Worm (Caenorhabditis elegans) whole organism, young adult: ENCODE data around the gene timp-1.
A peak's percentile ranks its signal among the peaks of the same experiment; 100 is the strongest.

Source experiments
- D2030.7 ChIP-seq: fragments of 200-800 bp; sonication (Bioruptor generic); IDR thresholded peaks from 2 replicates; pipeline ENCODE4 v1.3.6; 2022; ENCODE audit warnings: missing genetic modification reagents, missing genetic modification characterization, missing compliant biosample characterization
- F33H1.4 ChIP-seq: fragments of 200-800 bp; sonication (Bioruptor generic); IDR thresholded peaks from 2 replicates; pipeline ENCODE4 v1.3.6; 2022; ENCODE audit warnings: missing genetic modification reagents, missing genetic modification characterization, missing compliant biosample characterization
- F39B2.1 ChIP-seq: fragments of 200-800 bp; sonication (Bioruptor generic); IDR thresholded peaks from 2 replicates; pipeline ENCODE4 v1.3.6; 2022; ENCODE audit warnings: missing genetic modification reagents, missing genetic modification characterization, missing compliant biosample characterization
- F57A8.1 ChIP-seq: fragments of 200-800 bp; sonication (Bioruptor generic); optimal IDR thresholded peaks from 2 replicates; lab custom pipeline; 2018; ENCODE audit warnings: mild to moderate bottlenecking, missing genetic modification characterization, moderate library complexity, missing compliant biosample characterization
- Y79H2A.3 ChIP-seq: fragments of 200-800 bp; sonication (Bioruptor generic); conservative IDR thresholded peaks from 2 replicates; pipeline ENCODE4 v1.3.6; 2022; ENCODE audit warnings: missing genetic modification reagents, missing genetic modification characterization, missing compliant biosample characterization
- Y95B8A.8 ChIP-seq: fragments of 200-800 bp; sonication (Bioruptor generic); IDR thresholded peaks from 2 replicates; pipeline ENCODE4 v1.3.6; 2022; ENCODE audit warnings: missing genetic modification reagents, missing genetic modification characterization, missing compliant biosample characterization
- attf-3 ChIP-seq: fragments of 200-800 bp; sonication (Bioruptor generic); conservative IDR thresholded peaks from 2 replicates; pipeline ENCODE4 v1.3.6; 2022; ENCODE audit warnings: missing genetic modification reagents, missing genetic modification characterization, missing compliant biosample characterization
- cebp-1 ChIP-seq, 2 experiments: fragments of 200-800 bp in 1 of 2; sonication (Bioruptor generic) in 1 of 2; sonication (generic microtip) in 1 of 2; IDR thresholded peaks in 1 of 2; optimal IDR thresholded peaks in 1 of 2; 2 replicates each; pipeline versions ENCODE4 v1.3.6 to Lab custom; 2017 to 2022; ENCODE audit warnings: missing compliant biosample characterization in 2 of 2, missing genetic modification characterization in 2 of 2, mild to moderate bottlenecking in 1 of 2, missing genetic modification reagents in 1 of 2, moderate library complexity in 1 of 2
- ceh-100 ChIP-seq: fragments of 200-800 bp; sonication (Bioruptor generic); IDR thresholded peaks from 2 replicates; pipeline ENCODE4 v1.3.6; 2022; ENCODE audit warnings: missing genetic modification reagents, missing genetic modification characterization, missing compliant biosample characterization
- ceh-40 ChIP-seq: fragments of 200-800 bp; sonication (Bioruptor generic); IDR thresholded peaks from 2 replicates; pipeline ENCODE4 v1.3.6; 2022; ENCODE audit warnings: missing genetic modification characterization, missing compliant biosample characterization
- dpff-1 ChIP-seq: sonication (generic microtip); optimal IDR thresholded peaks from 2 replicates; lab custom pipeline; 2017; ENCODE audit warnings: mild to moderate bottlenecking, missing genetic modification characterization, missing compliant biosample characterization
- egl-44 ChIP-seq: fragments of 200-800 bp; sonication (Bioruptor generic); IDR thresholded peaks from 2 replicates; pipeline ENCODE4 v1.3.6; 2022; ENCODE audit warnings: missing genetic modification reagents, missing genetic modification characterization, missing compliant biosample characterization
- hmg-1.2 ChIP-seq: fragments of 200-800 bp; sonication (Bioruptor generic); IDR thresholded peaks from 2 replicates; pipeline ENCODE4 v1.3.6; 2022; ENCODE audit warnings: missing genetic modification reagents, missing genetic modification characterization, missing compliant biosample characterization
- hrde-1 ChIP-seq: sonication (generic microtip); optimal IDR thresholded peaks from 2 replicates; lab custom pipeline; 2016; ENCODE audit warnings: missing genetic modification characterization, mild to moderate bottlenecking, missing compliant biosample characterization, moderate library complexity, missing genotype, missing genetic modification reagents, borderline replicate concordance
- hsf-1 ChIP-seq: fragments of 200-800 bp; sonication (Bioruptor generic); IDR thresholded peaks from 2 replicates; pipeline ENCODE4 v1.3.6; 2022; ENCODE audit warnings: missing genetic modification reagents, missing genetic modification characterization, missing compliant biosample characterization
- let-607 ChIP-seq, 2 experiments: fragments of 200-800 bp in 1 of 2; sonication (Bioruptor generic) in 1 of 2; sonication (generic microtip) in 1 of 2; optimal IDR thresholded peaks; 2 replicates each; lab custom pipeline; 2016 to 2018; ENCODE audit warnings: mild to moderate bottlenecking in 2 of 2, missing compliant biosample characterization in 2 of 2, missing genetic modification characterization in 2 of 2, moderate library complexity in 2 of 2, missing genotype in 1 of 2
- lin-54 ChIP-seq: fragments of 200-800 bp; sonication (Bioruptor generic); optimal IDR thresholded peaks from 2 replicates; lab custom pipeline; 2018; ENCODE audit warnings: mild to moderate bottlenecking, missing genetic modification characterization, missing compliant biosample characterization
- nhr-80 ChIP-seq: sonication (generic microtip); optimal IDR thresholded peaks from 2 replicates; lab custom pipeline; 2016; ENCODE audit warnings: missing genetic modification characterization, missing compliant biosample characterization
- repo-1 ChIP-seq: sonication (generic microtip); optimal IDR thresholded peaks from 2 replicates; lab custom pipeline; 2017; ENCODE audit warnings: mild to moderate bottlenecking, missing genetic modification characterization, missing compliant biosample characterization
- sptf-2 ChIP-seq: fragments of 200-800 bp; sonication (Bioruptor generic); optimal IDR thresholded peaks from 2 replicates; lab custom pipeline; 2018; ENCODE audit warnings: mild to moderate bottlenecking, missing genetic modification characterization, missing compliant biosample characterization
- unc-130 ChIP-seq: sonication (generic microtip); optimal IDR thresholded peaks from 2 replicates; lab custom pipeline; 2016; ENCODE audit warnings: missing genetic modification reagents, missing genetic modification characterization, missing compliant biosample characterization
- zfh-2 ChIP-seq: fragments of 200-800 bp; sonication (Bioruptor generic); conservative IDR thresholded peaks from 2 replicates; pipeline ENCODE4 v1.3.6; 2022; ENCODE audit warnings: missing genetic modification reagents, missing genetic modification characterization, missing compliant biosample characterization
- zim-3 ChIP-seq: sonication (generic microtip); optimal IDR thresholded peaks from 2 replicates; lab custom pipeline; 2017; ENCODE audit warnings: mild to moderate bottlenecking, missing genetic modification characterization, moderate library complexity, missing compliant biosample characterization
- ztf-28 ChIP-seq: fragments of 200-800 bp; sonication (Bioruptor generic); IDR thresholded peaks from 2 replicates; pipeline ENCODE4 v1.3.6; 2022; ENCODE audit warnings: missing genetic modification reagents, missing genetic modification characterization, missing compliant biosample characterization

Gene timp-1

DNA sequence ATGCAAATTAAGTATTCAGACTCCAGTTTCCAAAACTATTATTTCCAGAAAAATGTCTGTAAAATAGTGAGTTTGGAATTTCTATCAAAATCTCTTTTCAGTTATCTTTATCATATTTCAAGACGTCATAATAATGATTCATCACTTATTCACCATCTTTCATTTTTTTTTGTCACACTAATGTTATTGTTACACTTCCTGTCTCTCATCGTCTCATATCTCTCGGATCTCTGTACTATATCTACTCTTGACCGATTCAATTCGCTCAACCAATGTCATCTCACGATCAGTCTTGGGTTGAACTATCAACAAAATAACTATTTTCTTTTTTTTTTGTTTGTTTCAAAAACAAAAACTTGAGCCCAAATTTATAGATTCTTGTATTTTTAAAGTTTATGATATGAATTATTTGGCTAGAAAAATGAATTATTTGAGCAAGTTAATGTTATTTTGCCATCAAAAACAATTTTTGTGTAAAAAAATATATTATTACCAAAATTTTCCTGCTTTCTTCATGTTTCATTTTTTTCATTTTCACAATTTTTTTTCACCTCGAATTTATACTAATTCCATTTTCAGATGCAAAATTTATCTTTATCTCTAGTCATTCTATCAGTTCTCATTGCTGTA, 5.7 kb upstream of the timp-1 start, which contains the start of gene cri-2:
Gene cri-2, plus strand, starts transcription at position 580 of the 630 bp plus-strand sequence.
- TF ChIP-seq Y79H2A.3 (GFP tag; lab: Robert Waterston, UW) (no peak), hmg-1.2 (GFP tag; lab: Robert Waterston, UW) (peak; percentile 18; the same call in 1 of the 2 replicates)

DNA sequence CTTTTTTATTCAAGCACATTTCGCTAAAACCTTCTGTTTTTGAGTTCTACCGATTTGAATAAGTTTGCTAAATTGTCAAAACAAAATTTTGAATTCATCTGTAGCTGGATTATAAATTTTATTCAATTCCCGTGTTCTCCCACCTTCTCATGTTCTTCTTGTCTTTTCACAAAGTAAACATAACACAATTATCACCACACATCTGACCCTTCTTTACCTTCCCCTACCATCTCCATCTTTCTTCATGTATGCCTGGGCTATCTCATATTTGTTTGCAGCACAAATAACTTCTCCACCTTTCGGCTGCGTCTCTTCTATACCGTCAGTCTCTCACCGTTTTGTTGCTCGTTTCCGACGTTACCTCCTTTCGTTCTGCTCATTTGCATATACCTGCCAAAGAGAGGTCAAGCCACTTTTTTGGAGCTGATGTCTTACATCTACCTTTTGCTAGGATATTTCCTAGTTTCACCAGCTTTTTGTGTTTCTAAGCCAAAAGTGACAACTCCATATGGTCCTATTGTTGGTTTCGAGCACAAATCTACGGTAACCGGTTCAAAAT, 3.9 kb upstream of the timp-1 start, which contains the start of gene cest-17:
Gene cest-17, plus strand, starts transcription at position 248 of the 559 bp plus-strand sequence.
- TF ChIP-seq Y95B8A.8 (GFP tag; lab: Robert Waterston, UW) (no peak), hmg-1.2 (GFP tag; lab: Robert Waterston, UW) (peak; percentile 30; the same call in 1 of the 2 replicates)

ce11 chrV:8210527-8210926, 3.5 kb downstream of the timp-1 start:
- no peak for TF ChIP-seq egl-44 (GFP tag; lab: Robert Waterston, UW)

ce11 chrV:8211993-8212392, 5.0 kb downstream of the timp-1 start:
- TF ChIP-seq ceh-40 (GFP tag; lab: Robert Waterston, UW) (no peak), zim-3 (tag; lab: Kevin White, UChicago) (no peak), F39B2.1 (GFP tag; lab: Robert Waterston, UW) (no peak), zfh-2 (GFP tag; lab: Robert Waterston, UW) (no peak), ceh-100 (GFP tag; lab: Robert Waterston, UW) (no peak), hrde-1 (tag; lab: Kevin White, UChicago) (no peak), F33H1.4 (GFP tag; lab: Robert Waterston, UW) (no peak), F57A8.1 (GFP tag; lab: Kevin White, UChicago) (no peak), hsf-1 (GFP tag; lab: Robert Waterston, UW) (no peak), let-607 (tag; optimal IDR thresholded peaks at IDR 0.05; lab: Kevin White, UChicago) (no peak), dpff-1 (tag; lab: Kevin White, UChicago) (no peak)
- TF ChIP-seq, all 124 proteins: peak for 0

ce11 chrV:8212816-8213215, 5.8 kb downstream of the timp-1 start:
- peak; percentile 67 for TF ChIP-seq nhr-80
- no peak for TF ChIP-seq lin-54

DNA sequence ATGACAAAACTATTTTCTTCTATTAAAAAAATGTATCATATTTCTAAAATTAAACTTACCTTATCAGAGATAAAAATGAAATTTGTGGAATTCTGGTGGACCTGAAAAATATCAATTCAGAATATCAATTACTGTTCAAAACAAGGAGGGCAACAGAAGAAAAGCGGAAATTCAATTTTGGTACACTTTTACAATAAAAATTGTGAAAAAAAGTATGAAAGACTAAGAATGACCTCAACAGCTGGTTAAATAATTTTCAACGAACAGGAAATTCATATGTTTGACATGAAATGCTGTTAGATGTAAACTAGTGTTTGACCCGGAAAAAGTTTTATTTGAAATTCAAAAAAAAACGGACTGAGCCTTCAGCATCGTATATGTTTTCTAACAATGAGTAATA, 6.8 kb downstream of the timp-1 start, which contains the start of gene K07C11.7:
Gene K07C11.7, minus strand, starts transcription at position 101 of the 400 bp plus-strand sequence.
- TF ChIP-seq attf-3 (no peak), repo-1 (tag; lab: Kevin White, UChicago) (no peak), sptf-2 (GFP tag; lab: Kevin White, UChicago) (no peak), ztf-28 (GFP tag; lab: Robert Waterston, UW) (no peak)

DNA sequence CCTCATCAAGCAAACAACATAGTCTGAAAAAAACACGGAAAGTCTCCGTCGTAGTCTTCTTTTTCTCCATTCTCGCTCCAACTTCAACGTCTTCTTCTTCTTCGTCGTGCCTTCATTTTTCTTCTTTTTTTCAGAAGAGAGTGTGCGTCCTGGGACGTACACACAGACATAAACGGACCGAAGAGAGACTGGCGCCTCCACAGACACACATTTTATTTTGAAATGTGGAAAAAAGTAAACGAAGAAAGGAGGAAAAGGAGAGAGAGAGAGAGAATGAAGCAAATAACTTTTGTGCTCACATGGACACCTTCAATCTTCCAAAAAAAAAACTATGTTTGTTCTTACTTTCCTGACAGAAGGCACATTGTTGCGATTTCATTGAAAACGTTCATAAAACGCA, 8.1 kb downstream of the timp-1 start:
- TF ChIP-seq unc-130 (GFP tag; lab: Kevin White, UChicago) (no peak), D2030.7 (GFP tag; lab: Robert Waterston, UW) (no peak), cebp-1 (GFP tag; IDR thresholded peaks at IDR 0.05; lab: Robert Waterston, UW) (no peak), cebp-1 (tag; optimal IDR thresholded peaks at IDR 0.05; lab: Kevin White, UChicago) (peak; percentile 1), zim-3 (tag; lab: Kevin White, UChicago) (no peak)
